Fruit fly (Drosophila melanogaster) whole organism, embryonic: ENCODE results near the gene CG43165.
A peak's percentile ranks its signal among the peaks of the same experiment; 100 is the strongest.

Experiments
- B-H1 ChIP-seq: fragments of 200-800 bp; sonication (Bioruptor generic); IDR thresholded peaks from 3 replicates; pipeline ENCODE4 v1.3.6; 2022; ENCODE audit warnings: missing biosample characterization, missing genetic modification characterization
- BEAF-32 ChIP-seq: fragments of 200-800 bp; sonication (Bioruptor generic); optimal IDR thresholded peaks from 3 replicates; lab custom pipeline; 2017; ENCODE audit warnings: missing biosample characterization, missing genetic modification characterization, mild to moderate bottlenecking, moderate library complexity, missing genetic modification reagents
- Blimp-1 ChIP-seq: fragments of 200-800 bp; sonication (Bioruptor generic); optimal IDR thresholded peaks from 3 replicates; lab custom pipeline; 2018; ENCODE audit warnings: missing biosample characterization, missing genetic modification characterization, mild to moderate bottlenecking, moderate library complexity, missing genetic modification reagents
- C15 ChIP-seq: fragments of 200-800 bp; sonication (Bioruptor generic); IDR thresholded peaks from 3 replicates; pipeline ENCODE4 v1.3.6; 2022; ENCODE audit warnings: missing biosample characterization, missing genetic modification characterization
- CG10431 ChIP-seq: fragments of 200-800 bp; sonication (Bioruptor generic); optimal IDR thresholded peaks from 3 replicates; lab custom pipeline; 2018; ENCODE audit warnings: missing biosample characterization, mild to moderate bottlenecking, missing genetic modification characterization
- CG10979 ChIP-seq: fragments of 200-800 bp; sonication (Bioruptor generic); optimal IDR thresholded peaks from 2 replicates; lab custom pipeline; 2018; ENCODE audit warnings: missing biosample characterization, mild to moderate bottlenecking, missing genetic modification characterization, moderate library complexity
- CG13287 ChIP-seq: fragments of 200-800 bp; sonication (Bioruptor generic); IDR thresholded peaks from 2 replicates; pipeline ENCODE4 v1.3.6; 2022; ENCODE audit warnings: missing biosample characterization, missing genetic modification characterization; ENCODE audit not compliant: partially characterized antibody
- CG15479 ChIP-seq: fragments of 200-800 bp; sonication (Bioruptor generic); optimal IDR thresholded peaks from 3 replicates; lab custom pipeline; 2019; ENCODE audit warnings: missing biosample characterization, mild to moderate bottlenecking, missing genetic modification characterization, moderate library complexity
- CG15601 ChIP-seq: fragments of 200-800 bp; sonication (Bioruptor generic); optimal IDR thresholded peaks from 3 replicates; lab custom pipeline; 2019; ENCODE audit warnings: missing biosample characterization, mild to moderate bottlenecking, missing genetic modification characterization, moderate library complexity
- CG17385 ChIP-seq: fragments of 200-800 bp; sonication (Bioruptor generic); optimal IDR thresholded peaks from 3 replicates; lab custom pipeline; 2018; ENCODE audit warnings: missing biosample characterization, mild to moderate bottlenecking, missing genetic modification characterization
- CG2116 ChIP-seq: fragments of 200-800 bp; sonication (Bioruptor generic); optimal IDR thresholded peaks from 3 replicates; lab custom pipeline; 2018; ENCODE audit warnings: missing biosample characterization, mild to moderate bottlenecking, missing genetic modification characterization
- CG2199 ChIP-seq: fragments of 200-800 bp; sonication (Bioruptor generic); IDR thresholded peaks from 3 replicates; pipeline ENCODE4 v1.3.6; 2022; ENCODE audit warnings: missing biosample characterization, missing genetic modification characterization
- CG4360 ChIP-seq: fragments of 200-800 bp; sonication (Bioruptor generic); IDR thresholded peaks from 2 replicates; pipeline ENCODE4 v1.3.6; 2022; ENCODE audit warnings: missing biosample characterization, missing genetic modification characterization
- CG7963 ChIP-seq: fragments of 200-800 bp; sonication (Bioruptor generic); IDR thresholded peaks from 3 replicates; pipeline ENCODE4 v1.3.6; 2022; ENCODE audit warnings: missing biosample characterization, missing genetic modification characterization; ENCODE audit not compliant: partially characterized antibody
- CG8089 ChIP-seq: fragments of 200-800 bp; sonication (Bioruptor generic); optimal IDR thresholded peaks from 3 replicates; lab custom pipeline; 2016; ENCODE audit warnings: missing biosample characterization, missing genetic modification characterization
- CG8290 ChIP-seq, 3 experiments: fragments of 200-800 bp; sonication (Bioruptor generic); optimal IDR thresholded peaks; 2 replicates each; lab custom pipeline; 2016 to 2019; ENCODE audit warnings: missing biosample characterization in 3 of 3, missing genetic modification characterization in 3 of 3, mild to moderate bottlenecking in 2 of 3, moderate library complexity in 1 of 3
- CHES-1-like ChIP-seq: fragments of 200-800 bp; sonication (Bioruptor generic); optimal IDR thresholded peaks from 2 replicates; lab custom pipeline; 2016; ENCODE audit warnings: missing biosample characterization, missing genetic modification characterization
- Dbx ChIP-seq: fragments of 200-800 bp; sonication (Bioruptor generic); IDR thresholded peaks from 3 replicates; pipeline ENCODE4 v1.3.6; 2022; ENCODE audit warnings: missing biosample characterization, missing genetic modification characterization
- Dfd ChIP-seq, 2 experiments: fragments of >200 bp; optimal IDR thresholded peaks; 2 replicates each; lab custom pipeline; 2017; ENCODE audit warnings: missing biosample characterization in 2 of 2, missing genetic modification characterization in 2 of 2
- Gsc ChIP-seq: fragments of 200-800 bp; sonication (Bioruptor generic); IDR thresholded peaks from 2 replicates; pipeline ENCODE4 v1.3.6; 2022; ENCODE audit warnings: missing biosample characterization, missing genetic modification characterization
- MBD-R2 ChIP-seq: fragments of 200-800 bp; sonication (Bioruptor generic); IDR thresholded peaks from 2 replicates; pipeline ENCODE4 v1.3.6; 2022; ENCODE audit warnings: missing biosample characterization, missing genetic modification characterization
- Med ChIP-seq: fragments of 200-800 bp; sonication (Bioruptor generic); peaks from one replicate; lab custom pipeline; 2016; ENCODE audit warnings: missing biosample characterization, missing genetic modification characterization, mild to moderate bottlenecking, inconsistent platforms, moderate library complexity
- Rfx ChIP-seq: fragments of 200-800 bp; sonication (Bioruptor generic); IDR thresholded peaks from 2 replicates; pipeline ENCODE4 v1.3.6; 2022; ENCODE audit warnings: missing biosample characterization, missing genetic modification characterization
- Trl ChIP-seq, 3 experiments: fragments of >200 bp in 2 of 3; fragments of 200-800 bp in 1 of 3; sonication (Bioruptor generic) in 1 of 3; optimal IDR thresholded peaks; 2 replicates in 1 of 3; 3 replicates in 2 of 3; lab custom pipeline; 2016 to 2017; ENCODE audit warnings: missing biosample characterization in 1 of 3, missing genetic modification characterization in 1 of 3
- amos ChIP-seq: fragments of 200-800 bp; sonication (Bioruptor generic); IDR thresholded peaks from 2 replicates; pipeline ENCODE4 v1.3.6; 2022; ENCODE audit warnings: missing biosample characterization, missing genetic modification characterization; ENCODE audit not compliant: partially characterized antibody
- ap ChIP-seq: fragments of 200-800 bp; sonication (Bioruptor generic); IDR thresholded peaks from 2 replicates; pipeline ENCODE4 v1.3.6; 2022; ENCODE audit warnings: missing biosample characterization, missing genetic modification characterization
- bbx ChIP-seq: fragments of 200-800 bp; sonication (Bioruptor generic); IDR thresholded peaks from 2 replicates; pipeline ENCODE4 v1.3.6; 2022; ENCODE audit warnings: missing biosample characterization, missing genetic modification characterization; ENCODE audit not compliant: partially characterized antibody
- chinmo ChIP-seq: fragments of 200-800 bp; sonication (Bioruptor generic); IDR thresholded peaks from 4 replicates; pipeline ENCODE4 v1.3.6; 2022; ENCODE audit warnings: missing biosample characterization, missing genetic modification characterization; ENCODE audit not compliant: partially characterized antibody
- chm ChIP-seq: fragments of 200-800 bp; sonication (Bioruptor generic); IDR thresholded peaks from 2 replicates; pipeline ENCODE4 v1.3.6; 2022; ENCODE audit warnings: missing biosample characterization, missing genetic modification characterization
- ci ChIP-seq: fragments of 200-800 bp; sonication (Bioruptor generic); IDR thresholded peaks from 3 replicates; pipeline ENCODE4 v1.3.6; 2022; ENCODE audit warnings: missing biosample characterization, missing genetic modification characterization
- crp ChIP-seq, 2 experiments: fragments of 200-800 bp; sonication (Bioruptor generic); optimal IDR thresholded peaks; 2 replicates in 1 of 2; 3 replicates in 1 of 2; lab custom pipeline; 2017; ENCODE audit warnings: missing biosample characterization in 2 of 2, missing genetic modification characterization in 2 of 2, mild to moderate bottlenecking in 1 of 2, moderate library complexity in 1 of 2
- dysf ChIP-seq: fragments of 200-800 bp; sonication (Bioruptor generic); IDR thresholded peaks from 3 replicates; pipeline ENCODE4 v1.3.6; 2022; ENCODE audit warnings: missing biosample characterization, missing genetic modification characterization
- fd102C ChIP-seq: fragments of 200-800 bp; sonication (Bioruptor generic); optimal IDR thresholded peaks from 2 replicates; lab custom pipeline; 2018; ENCODE audit warnings: missing biosample characterization, mild to moderate bottlenecking, missing genetic modification characterization, moderate library complexity
- fd64A ChIP-seq: fragments of 200-800 bp; sonication (Bioruptor generic); optimal IDR thresholded peaks from 3 replicates; lab custom pipeline; 2018; ENCODE audit warnings: missing biosample characterization, mild to moderate bottlenecking, missing genetic modification characterization
- h ChIP-seq: fragments of >200 bp; optimal IDR thresholded peaks from 2 replicates; lab custom pipeline; 2017
- hbn ChIP-seq: fragments of 200-800 bp; sonication (Bioruptor generic); IDR thresholded peaks from 2 replicates; pipeline ENCODE4 v1.3.6; 2022; ENCODE audit warnings: missing biosample characterization, missing genetic modification characterization; ENCODE audit not compliant: partially characterized antibody
- jumu ChIP-seq: fragments of 200-800 bp; sonication (Bioruptor generic); optimal IDR thresholded peaks from 3 replicates; lab custom pipeline; 2016; ENCODE audit warnings: missing biosample characterization, missing genetic modification characterization
- kah ChIP-seq: fragments of 200-800 bp; sonication (Bioruptor generic); optimal IDR thresholded peaks from 2 replicates; lab custom pipeline; 2018; ENCODE audit warnings: missing biosample characterization, mild to moderate bottlenecking, missing genetic modification characterization
- lab ChIP-seq: fragments of 200-800 bp; sonication (Bioruptor generic); optimal IDR thresholded peaks from 3 replicates; lab custom pipeline; 2017; ENCODE audit warnings: missing biosample characterization, missing genetic modification characterization, mild to moderate bottlenecking, moderate library complexity, missing genetic modification reagents
- lov ChIP-seq, 2 experiments: fragments of 200-800 bp in 1 of 2; fragments of >200 bp in 1 of 2; sonication (Bioruptor generic) in 1 of 2; IDR thresholded peaks in 1 of 2; optimal IDR thresholded peaks in 1 of 2; 2 replicates in 1 of 2; 3 replicates in 1 of 2; pipeline versions ENCODE4 v1.3.6 to Lab custom; 2017 to 2022; ENCODE audit warnings: missing biosample characterization in 1 of 2, missing genetic modification characterization in 1 of 2
- odd ChIP-seq: fragments of 200-800 bp; sonication (Bioruptor generic); optimal IDR thresholded peaks from 2 replicates; lab custom pipeline; 2017; ENCODE audit warnings: missing biosample characterization, mild to moderate bottlenecking, missing genetic modification characterization
- p53 ChIP-seq: fragments of 200-800 bp; sonication (Bioruptor generic); optimal IDR thresholded peaks from 2 replicates; lab custom pipeline; 2016; ENCODE audit warnings: missing biosample characterization, missing genetic modification characterization
- pfk ChIP-seq: fragments of 200-800 bp; sonication (Bioruptor generic); optimal IDR thresholded peaks from 2 replicates; lab custom pipeline; 2018; ENCODE audit warnings: missing biosample characterization, mild to moderate bottlenecking, missing genetic modification characterization, moderate library complexity
- prd ChIP-seq, 3 experiments: fragments of >200 bp in 2 of 3; fragments of 200-800 bp in 1 of 3; sonication (Bioruptor generic) in 1 of 3; optimal IDR thresholded peaks in 2 of 3; IDR thresholded peaks in 1 of 3; 2 replicates in 2 of 3; 3 replicates in 1 of 3; pipeline versions ENCODE4 v1.3.6 to Lab custom; 2017 to 2022; ENCODE audit warnings: missing biosample characterization in 1 of 3, missing genetic modification characterization in 1 of 3
- sd ChIP-seq: fragments of 200-800 bp; sonication (Bioruptor generic); optimal IDR thresholded peaks from 3 replicates; lab custom pipeline; 2018; ENCODE audit warnings: missing biosample characterization, mild to moderate bottlenecking, missing genetic modification characterization, moderate library complexity
- sens ChIP-seq: fragments of 200-800 bp; sonication (Bioruptor generic); peaks from one replicate; lab custom pipeline; 2016; ENCODE audit warnings: missing biosample characterization, missing genetic modification characterization
- sr ChIP-seq: fragments of 200-800 bp; sonication (Bioruptor generic); IDR thresholded peaks from 3 replicates; pipeline ENCODE4 v1.3.6; 2022; ENCODE audit warnings: missing biosample characterization, missing genetic modification characterization
- tna ChIP-seq: fragments of 200-800 bp; sonication (Bioruptor generic); IDR thresholded peaks from 2 replicates; pipeline ENCODE4 v1.3.6; 2022; ENCODE audit warnings: missing biosample characterization, missing genetic modification characterization; ENCODE audit not compliant: partially characterized antibody

Gene CG43165

DNA sequence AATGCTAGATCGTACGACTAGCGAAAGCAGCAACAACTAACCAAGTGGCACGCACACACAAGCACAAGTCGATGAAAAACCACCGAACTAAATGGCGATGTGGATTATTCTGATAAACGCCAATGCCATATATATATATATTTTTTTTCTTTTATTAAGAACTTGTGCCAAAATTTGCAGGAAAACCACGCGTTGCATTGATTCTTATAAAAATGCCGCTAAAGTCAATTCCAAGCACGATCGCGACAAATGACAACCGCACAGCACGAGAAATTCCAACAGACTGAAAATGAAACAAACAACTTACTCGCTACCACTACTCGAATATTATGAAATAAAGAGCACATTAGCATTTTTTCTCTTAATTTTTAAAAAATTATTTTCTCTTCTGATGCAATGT is 38.2 kb downstream of the CG43165 start, which contains the start of gene for (continued):
- TF ChIP-seq prd (optimal IDR thresholded peaks at IDR 0.05; lab: Kevin White, UChicago): no peak
- no peak for TF ChIP-seq prd (GFP tag; IDR thresholded peaks at IDR 0.05; lab: Robert Waterston, UW)
- TF ChIP-seq CG10431: no peak
- TF ChIP-seq sd: peak; percentile 47
- TF ChIP-seq jumu: no peak
- TF ChIP-seq pfk (GFP tag; lab: Kevin White, UChicago): peak; percentile 76
- TF ChIP-seq bbx (GFP tag; lab: Robert Waterston, UW): peak; percentile 21; the same call in 1 of the 2 replicates
- no peak for TF ChIP-seq CG7963 (GFP tag; lab: Robert Waterston, UW)
- TF ChIP-seq CG17385 (GFP tag; lab: Kevin White, UChicago): no peak
- peak; percentile 56 for TF ChIP-seq kah (GFP tag; lab: Kevin White, UChicago)
- TF ChIP-seq ci (GFP tag; lab: Robert Waterston, UW): peak; percentile 17; the same call in 1 of the 3 replicates
- TF ChIP-seq lov (optimal IDR thresholded peaks at IDR 0.05; lab: Kevin White, UChicago): no peak
- TF ChIP-seq lov (GFP tag; IDR thresholded peaks at IDR 0.05; lab: Robert Waterston, UW): no peak
- peak; percentile 9; the same call in 1 of the 2 replicates for TF ChIP-seq CG13287 (GFP tag; lab: Robert Waterston, UW)
- TF ChIP-seq Rfx (GFP tag; lab: Robert Waterston, UW): peak; percentile 15; the same call in 1 of the 2 replicates
- TF ChIP-seq Gsc: no peak
- peak; percentile 20 for TF ChIP-seq lab (GFP tag; lab: Kevin White, UChicago)
- peak; percentile 32 to 71 for TF ChIP-seq Trl (optimal IDR thresholded peaks at IDR 0.05; lab: Kevin White, UChicago)
- no peak for TF ChIP-seq Trl (GFP tag; optimal IDR thresholded peaks at IDR 0.05; lab: Kevin White, UChicago)
- TF ChIP-seq tna: no peak
- TF ChIP-seq CG8089 (GFP tag; lab: Kevin White, UChicago): no peak
- TF ChIP-seq Dfd (GFP tag; optimal IDR thresholded peaks at IDR 0.05; lab: Kevin White, UChicago): no peak
- peak; percentile 13; the same call in 1 of the 2 replicates for TF ChIP-seq CG4360 (GFP tag; lab: Robert Waterston, UW)
- TF ChIP-seq amos (GFP tag; lab: Robert Waterston, UW): peak; percentile 9; the same call in 1 of the 2 replicates
- TF ChIP-seq chm (GFP tag; lab: Robert Waterston, UW): peak; percentile 75
- peak; percentile 20 for TF ChIP-seq sens (GFP tag; lab: Kevin White, UChicago)
- TF ChIP-seq CG2199 (GFP tag; lab: Robert Waterston, UW): 0 out of 3 replicates have a peak, but pooled peaks have one; percentile 31
- peak; percentile 50 for TF ChIP-seq Med
- TF ChIP-seq sr (GFP tag; lab: Robert Waterston, UW): no peak
- no peak for TF ChIP-seq C15 (GFP tag; lab: Robert Waterston, UW)
- TF ChIP-seq fd102C (GFP tag; lab: Kevin White, UChicago): no peak
- TF ChIP-seq CG8290 (GFP tag; optimal IDR thresholded peaks at IDR 0.05; lab: Kevin White, UChicago): no peak
- TF ChIP-seq CG8290 (tag; optimal IDR thresholded peaks at IDR 0.05; lab: Kevin White, UChicago): no peak
- 0 out of 4 replicates have a peak, but pooled peaks have one; percentile 34 for TF ChIP-seq chinmo
- TF ChIP-seq CG15601 (tag; lab: Kevin White, UChicago): peak; percentile 16

dm6 chr2L:3655698-3656105 is 39.1 kb downstream of the CG43165 start:
- TF ChIP-seq CG2116 (GFP tag; lab: Kevin White, UChicago) (peak; percentile 86), CG15479 (GFP tag; lab: Kevin White, UChicago) (peak; percentile 56), h (lab: Kevin White, UChicago) (no peak), BEAF-32 (GFP tag; lab: Kevin White, UChicago) (peak; percentile 24), B-H1 (GFP tag; lab: Robert Waterston, UW) (peak; percentile 97), dysf (GFP tag; lab: Robert Waterston, UW) (peak; percentile 99), bbx (GFP tag; lab: Robert Waterston, UW) (no peak), CG10979 (tag; lab: Kevin White, UChicago) (peak; percentile 98), MBD-R2 (GFP tag; lab: Robert Waterston, UW) (peak; percentile 98), Dbx (GFP tag; lab: Robert Waterston, UW) (peak; percentile 98), fd64A (peak; percentile 98), ap (GFP tag; lab: Robert Waterston, UW) (peak; percentile 96), CHES-1-like (GFP tag; lab: Kevin White, UChicago) (peak; percentile 98), hbn (no peak), odd (GFP tag; lab: Kevin White, UChicago) (peak; percentile 98), Blimp-1 (GFP tag; lab: Kevin White, UChicago) (peak; percentile 97), p53 (GFP tag; lab: Kevin White, UChicago) (peak; percentile 94), crp (GFP tag; optimal IDR thresholded peaks at IDR 0.05; lab: Kevin White, UChicago) (peak in 1 of 2 experiments; percentile 68)
